Fruit fly (Drosophila melanogaster) whole organism, embryonic: ENCODE results near the gene MTF-1.

Experiments used
- BEAF-32 ChIP-seq: fragments of 200-800 bp; sonication (Bioruptor generic); optimal IDR thresholded peaks from 3 replicates; lab custom pipeline; 2017; ENCODE audit warnings: missing biosample characterization, missing genetic modification characterization, mild to moderate bottlenecking, moderate library complexity, missing genetic modification reagents
- CG10543 ChIP-seq: fragments of 200-800 bp; sonication (Bioruptor generic); optimal IDR thresholded peaks from 3 replicates; lab custom pipeline; 2017; ENCODE audit warnings: missing biosample characterization, mild to moderate bottlenecking, missing genetic modification characterization, moderate library complexity
- CG11695 ChIP-seq: fragments of 200-800 bp; sonication (Bioruptor generic); IDR thresholded peaks from 3 replicates; pipeline ENCODE4 v1.3.6; 2022; ENCODE audit warnings: missing biosample characterization, missing genetic modification characterization
- CG12744 ChIP-seq: fragments of 200-800 bp; sonication (Bioruptor generic); optimal IDR thresholded peaks from 2 replicates; lab custom pipeline; 2016; ENCODE audit warnings: missing biosample characterization, missing genetic modification characterization
- CG13775 ChIP-seq: fragments of 200-800 bp; sonication (Bioruptor generic); optimal IDR thresholded peaks from 3 replicates; lab custom pipeline; 2017; ENCODE audit warnings: missing biosample characterization, mild to moderate bottlenecking, missing genetic modification characterization
- CG13894 ChIP-seq: fragments of 200-800 bp; sonication (Bioruptor generic); optimal IDR thresholded peaks from 3 replicates; lab custom pipeline; 2018; ENCODE audit warnings: missing biosample characterization, mild to moderate bottlenecking, missing genetic modification characterization, moderate library complexity
- CG15011 ChIP-seq: fragments of 200-800 bp; sonication (Bioruptor generic); optimal IDR thresholded peaks from 3 replicates; lab custom pipeline; 2018; ENCODE audit warnings: missing biosample characterization, mild to moderate bottlenecking, missing genetic modification characterization
- CG15269 ChIP-seq: fragments of 200-800 bp; sonication (Bioruptor generic); optimal IDR thresholded peaks from 2 replicates; lab custom pipeline; 2018; ENCODE audit warnings: missing biosample characterization, mild to moderate bottlenecking, missing genetic modification characterization, moderate library complexity
- CG1603 ChIP-seq: fragments of 200-800 bp; sonication (Bioruptor generic); optimal IDR thresholded peaks from 2 replicates; lab custom pipeline; 2019; ENCODE audit warnings: missing biosample characterization, mild to moderate bottlenecking, missing genetic modification characterization, moderate library complexity
- CG16779 ChIP-seq: fragments of 200-800 bp; sonication (Bioruptor generic); IDR thresholded peaks from 2 replicates; pipeline ENCODE4 v1.3.6; 2022; ENCODE audit warnings: missing biosample characterization, missing genetic modification characterization
- CG17829 ChIP-seq: fragments of 200-800 bp; optimal IDR thresholded peaks from 2 replicates; lab custom pipeline; 2019; ENCODE audit warnings: missing biosample characterization, mild to moderate bottlenecking, missing genetic modification characterization, moderate library complexity
- CG18476 ChIP-seq: fragments of 200-800 bp; sonication (Bioruptor generic); optimal IDR thresholded peaks from 2 replicates; lab custom pipeline; 2016; ENCODE audit warnings: missing biosample characterization, mild to moderate bottlenecking, missing genetic modification characterization
- CG2678 ChIP-seq: fragments of 200-800 bp; sonication (Bioruptor generic); optimal IDR thresholded peaks from 3 replicates; lab custom pipeline; 2019; ENCODE audit warnings: missing biosample characterization, mild to moderate bottlenecking, missing genetic modification characterization, moderate library complexity
- CG31388 ChIP-seq: fragments of 200-800 bp; sonication (Bioruptor generic); optimal IDR thresholded peaks from 2 replicates; lab custom pipeline; 2016; ENCODE audit warnings: missing biosample characterization, missing genetic modification characterization
- CG33557 ChIP-seq: fragments of 200-800 bp; sonication (Bioruptor generic); optimal IDR thresholded peaks from 2 replicates; lab custom pipeline; 2019; ENCODE audit warnings: missing biosample characterization, mild to moderate bottlenecking, missing genetic modification characterization, moderate library complexity
- CG4404 ChIP-seq: fragments of 200-800 bp; sonication (Bioruptor generic); IDR thresholded peaks from 2 replicates; pipeline ENCODE4 v1.3.6; 2022; ENCODE audit warnings: missing biosample characterization, missing genetic modification characterization
- CG6791 ChIP-seq: fragments of 200-800 bp; sonication (Bioruptor generic); IDR thresholded peaks from 3 replicates; pipeline ENCODE4 v1.3.6; 2022; ENCODE audit warnings: missing biosample characterization, missing genetic modification characterization; ENCODE audit not compliant: partially characterized antibody
- CG7357 ChIP-seq: fragments of 200-800 bp; sonication (Bioruptor generic); IDR thresholded peaks from 3 replicates; pipeline ENCODE4 v1.3.6; 2022; ENCODE audit warnings: missing biosample characterization, missing genetic modification characterization
- CG7963 ChIP-seq: fragments of 200-800 bp; sonication (Bioruptor generic); IDR thresholded peaks from 3 replicates; pipeline ENCODE4 v1.3.6; 2022; ENCODE audit warnings: missing biosample characterization, missing genetic modification characterization; ENCODE audit not compliant: partially characterized antibody
- Camta ChIP-seq: fragments of 200-800 bp; sonication (Bioruptor generic); optimal IDR thresholded peaks from 2 replicates; lab custom pipeline; 2016; ENCODE audit warnings: missing biosample characterization, missing genetic modification characterization
- Dek ChIP-seq: fragments of 200-800 bp; sonication (Bioruptor generic); optimal IDR thresholded peaks from 3 replicates; lab custom pipeline; 2019; ENCODE audit warnings: missing biosample characterization, mild to moderate bottlenecking, missing genetic modification characterization, moderate library complexity
- Ets97D ChIP-seq: fragments of 200-800 bp; sonication (Bioruptor generic); optimal IDR thresholded peaks from 3 replicates; lab custom pipeline; 2016; ENCODE audit warnings: missing biosample characterization, missing genetic modification characterization
- GATAe ChIP-seq: fragments of 200-800 bp; sonication (Bioruptor generic); conservative IDR thresholded peaks from 2 replicates; pipeline ENCODE4 v1.3.6; 2022; ENCODE audit warnings: missing biosample characterization, missing genetic modification characterization
- HmgZ ChIP-seq: fragments of 200-800 bp; sonication (Bioruptor generic); optimal IDR thresholded peaks from 2 replicates; lab custom pipeline; 2018; ENCODE audit warnings: missing biosample characterization, mild to moderate bottlenecking, missing genetic modification characterization
- Hr78 ChIP-seq, 2 experiments: fragments of 200-800 bp in 1 of 2; fragments of >200 bp in 1 of 2; sonication (Bioruptor generic) in 1 of 2; optimal IDR thresholded peaks; 2 replicates each; lab custom pipeline; 2017 to 2019; ENCODE audit warnings: missing biosample characterization in 2 of 2, missing genetic modification characterization in 2 of 2, mild to moderate bottlenecking in 1 of 2, moderate library complexity in 1 of 2
- MTF-1 ChIP-seq: fragments of 200-800 bp; sonication (Bioruptor generic); optimal IDR thresholded peaks from 2 replicates; lab custom pipeline; 2018; ENCODE audit warnings: missing biosample characterization, mild to moderate bottlenecking, missing genetic modification characterization, borderline replicate concordance
- NK7.1 ChIP-seq: fragments of 200-800 bp; sonication (Bioruptor generic); optimal IDR thresholded peaks from 3 replicates; lab custom pipeline; 2016; ENCODE audit warnings: missing biosample characterization, missing genetic modification characterization
- Oli ChIP-seq: fragments of 200-800 bp; sonication (Bioruptor generic); optimal IDR thresholded peaks from 2 replicates; lab custom pipeline; 2018; ENCODE audit warnings: missing biosample characterization, mild to moderate bottlenecking, missing genetic modification characterization, moderate library complexity
- ap ChIP-seq: fragments of 200-800 bp; sonication (Bioruptor generic); IDR thresholded peaks from 2 replicates; pipeline ENCODE4 v1.3.6; 2022; ENCODE audit warnings: missing biosample characterization, missing genetic modification characterization
- caup ChIP-seq: fragments of 200-800 bp; sonication (Bioruptor generic); optimal IDR thresholded peaks from 3 replicates; lab custom pipeline; 2017; ENCODE audit warnings: missing biosample characterization, mild to moderate bottlenecking, missing genetic modification characterization, moderate library complexity; ENCODE audit not compliant: severe bottlenecking
- dm ChIP-seq: fragments of 200-800 bp; sonication (Bioruptor generic); optimal IDR thresholded peaks from 3 replicates; lab custom pipeline; 2016; ENCODE audit warnings: missing biosample characterization, missing genetic modification characterization
- dpn ChIP-seq, 2 experiments: fragments of 200-800 bp; sonication (Bioruptor generic); optimal IDR thresholded peaks; 3 replicates each; lab custom pipeline; 2016; ENCODE audit warnings: missing biosample characterization in 2 of 2, missing genetic modification characterization in 2 of 2
- esg ChIP-seq: fragments of 200-800 bp; sonication (Bioruptor generic); conservative IDR thresholded peaks from 2 replicates; pipeline ENCODE4 v1.3.6; 2022; ENCODE audit warnings: missing biosample characterization, missing genetic modification characterization
- ftz-f1 ChIP-seq: fragments of 200-800 bp; sonication (Bioruptor generic); optimal IDR thresholded peaks from 2 replicates; lab custom pipeline; 2016; ENCODE audit warnings: missing biosample characterization, missing genetic modification characterization
- hb ChIP-seq: fragments of 200-800 bp; sonication (Bioruptor generic); IDR thresholded peaks from 3 replicates; pipeline ENCODE4 v1.3.6; 2022; ENCODE audit warnings: missing biosample characterization, missing genetic modification characterization; ENCODE audit not compliant: partially characterized antibody
- inv ChIP-seq: fragments of 200-800 bp; sonication (Bioruptor generic); IDR thresholded peaks from 2 replicates; pipeline ENCODE4 v1.3.6; 2022; ENCODE audit warnings: missing biosample characterization, missing genetic modification characterization; ENCODE audit not compliant: partially characterized antibody
- nerfin-1 ChIP-seq: fragments of 200-800 bp; sonication (Bioruptor generic); optimal IDR thresholded peaks from 3 replicates; lab custom pipeline; 2019; ENCODE audit warnings: missing biosample characterization, mild to moderate bottlenecking, missing genetic modification characterization, moderate library complexity
- pan ChIP-seq, 4 experiments: fragments of >200 bp in 3 of 4; fragments of 200-800 bp in 1 of 4; sonication (Bioruptor generic) in 1 of 4; optimal IDR thresholded peaks in 3 of 4; IDR thresholded peaks in 1 of 4; 2 replicates each; pipeline versions ENCODE4 v1.3.6 to Lab custom; 2017 to 2022; ENCODE audit warnings: missing biosample characterization in 2 of 4, missing genetic modification characterization in 2 of 4, mixed read lengths in 1 of 4
- pfk ChIP-seq: fragments of 200-800 bp; sonication (Bioruptor generic); optimal IDR thresholded peaks from 2 replicates; lab custom pipeline; 2018; ENCODE audit warnings: missing biosample characterization, mild to moderate bottlenecking, missing genetic modification characterization, moderate library complexity
- pnt ChIP-seq: fragments of 200-800 bp; sonication (Bioruptor generic); optimal IDR thresholded peaks from 3 replicates; lab custom pipeline; 2016; ENCODE audit warnings: missing biosample characterization, missing genetic modification characterization
- repo ChIP-seq: fragments of 200-800 bp; sonication (Bioruptor generic); optimal IDR thresholded peaks from 2 replicates; lab custom pipeline; 2016; ENCODE audit warnings: missing biosample characterization, missing genetic modification characterization
- sd ChIP-seq: fragments of 200-800 bp; sonication (Bioruptor generic); optimal IDR thresholded peaks from 3 replicates; lab custom pipeline; 2018; ENCODE audit warnings: missing biosample characterization, mild to moderate bottlenecking, missing genetic modification characterization, moderate library complexity
- sens ChIP-seq: fragments of 200-800 bp; sonication (Bioruptor generic); peaks from one replicate; lab custom pipeline; 2016; ENCODE audit warnings: missing biosample characterization, missing genetic modification characterization
- sqz ChIP-seq: fragments of 200-800 bp; sonication (Bioruptor generic); optimal IDR thresholded peaks from 3 replicates; lab custom pipeline; 2018; ENCODE audit warnings: missing biosample characterization, mild to moderate bottlenecking, missing genetic modification characterization
- trem ChIP-seq: fragments of 200-800 bp; optimal IDR thresholded peaks from 3 replicates; lab custom pipeline; 2019; ENCODE audit warnings: missing biosample characterization, mild to moderate bottlenecking, missing genetic modification characterization, moderate library complexity
- vfl ChIP-seq: fragments of 200-800 bp; sonication (Bioruptor generic); optimal IDR thresholded peaks from 2 replicates; lab custom pipeline; 2016; ENCODE audit warnings: missing biosample characterization, missing genetic modification characterization
- vvl ChIP-seq: fragments of 200-800 bp; sonication (Bioruptor generic); IDR thresholded peaks from 2 replicates; pipeline ENCODE4 v1.3.6; 2022; ENCODE audit warnings: missing biosample characterization, missing genetic modification characterization
- zfh1 ChIP-seq: fragments of 200-800 bp; sonication (Bioruptor generic); IDR thresholded peaks from 3 replicates; pipeline ENCODE4 v1.3.6; 2022; ENCODE audit warnings: missing biosample characterization, missing genetic modification characterization

The MTF-1 gene

DNA sequence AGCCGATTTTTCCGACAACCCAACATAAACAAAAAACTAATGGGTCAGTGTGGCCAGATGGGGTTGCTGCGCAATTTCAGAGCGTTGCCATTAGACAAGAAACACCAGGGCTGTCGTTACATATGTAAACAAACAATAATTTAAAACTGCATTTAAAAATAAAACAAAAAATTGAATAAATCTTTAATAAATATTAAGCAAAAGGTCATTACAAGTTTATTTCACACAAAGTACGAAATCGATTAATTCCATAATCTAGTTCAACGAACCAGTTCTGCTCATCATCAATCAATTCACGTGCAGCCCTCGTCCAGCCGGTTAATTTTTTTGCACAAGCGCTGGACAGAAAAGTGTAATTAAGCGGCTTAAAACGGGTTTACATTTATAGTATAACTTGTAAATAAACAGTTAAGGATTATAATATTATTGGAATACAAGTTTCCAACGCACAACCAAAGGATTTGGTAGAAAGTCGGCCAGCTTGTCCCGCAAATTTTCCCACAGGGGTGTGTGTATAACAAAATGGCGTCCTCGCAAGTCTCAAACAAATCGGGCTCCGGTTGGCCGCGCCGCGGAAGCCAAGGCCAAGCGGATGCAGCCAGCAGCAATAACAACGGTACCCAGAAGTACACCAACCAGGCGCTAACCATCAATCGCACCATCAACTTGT, 19.2 kb upstream of the MTF-1 start, which contains the start of the genes CG4022 and Cpsf5 (continued):
- 0 out of 3 replicates have a peak, but pooled peaks have one; percentile 55 for TF ChIP-seq CG7357 (GFP tag; lab: Robert Waterston, UW)
- peak; percentile 63 for TF ChIP-seq Ets97D (GFP tag; lab: Kevin White, UChicago)
- peak; percentile 79 for TF ChIP-seq esg (GFP tag; lab: Robert Waterston, UW)
- TF ChIP-seq Camta (GFP tag; lab: Kevin White, UChicago): peak; percentile 61
- peak; percentile 62 for TF ChIP-seq CG12744 (GFP tag; lab: Kevin White, UChicago)
- peak; percentile 29 for TF ChIP-seq CG15011
- TF ChIP-seq CG13775 (GFP tag; lab: Kevin White, UChicago): peak; percentile 87
- TF ChIP-seq sens (GFP tag; lab: Kevin White, UChicago): peak; percentile 92
- no peak for TF ChIP-seq CG16779 (GFP tag; lab: Robert Waterston, UW)
- peak; percentile 68 for TF ChIP-seq CG18476
- TF ChIP-seq CG2678 (tag; lab: Kevin White, UChicago): peak; percentile 85
- TF ChIP-seq ap (GFP tag; lab: Robert Waterston, UW): peak; percentile 56
- TF ChIP-seq CG33557 (GFP tag; lab: Kevin White, UChicago): peak; percentile 86
- TF ChIP-seq ftz-f1: no peak
- peak; percentile 76 for TF ChIP-seq CG4404
- no peak for TF ChIP-seq CG13894
- no peak for TF ChIP-seq CG6791 (GFP tag; lab: Robert Waterston, UW)
- TF ChIP-seq Hr78 (GFP tag; optimal IDR thresholded peaks at IDR 0.05; lab: Kevin White, UChicago): no peak
- peak; percentile 88 for TF ChIP-seq CG15269
- TF ChIP-seq Oli (tag; lab: Kevin White, UChicago): peak; percentile 69
- peak; percentile 91 for TF ChIP-seq CG17829 (tag; lab: Kevin White, UChicago)
- TF ChIP-seq vvl (GFP tag; lab: Robert Waterston, UW): peak; percentile 85
- TF ChIP-seq dm (GFP tag; lab: Kevin White, UChicago): peak; percentile 30
- peak; percentile 79 for TF ChIP-seq caup (GFP tag; lab: Kevin White, UChicago)
- peak; percentile 46 for TF ChIP-seq CG31388 (GFP tag; lab: Kevin White, UChicago)
- no peak for TF ChIP-seq GATAe (GFP tag; lab: Robert Waterston, UW)
- TF ChIP-seq nerfin-1: peak; percentile 69
- peak; percentile 2 for TF ChIP-seq repo
- TF ChIP-seq dpn (GFP tag; optimal IDR thresholded peaks at IDR 0.05; lab: Kevin White, UChicago): peak; percentile 66 to 85
- TF ChIP-seq zfh1 (GFP tag; lab: Robert Waterston, UW): peak; percentile 83
- TF ChIP-seq vfl (GFP tag; lab: Kevin White, UChicago): peak; percentile 54
- peak; percentile 84 for TF ChIP-seq sqz (GFP tag; lab: Kevin White, UChicago)
- TF ChIP-seq inv (GFP tag; lab: Robert Waterston, UW): peak; percentile 49; the same call in 1 of the 2 replicates
- TF ChIP-seq CG7963 (GFP tag; lab: Robert Waterston, UW): no peak
- peak; percentile 64 for TF ChIP-seq CG1603 (tag; lab: Kevin White, UChicago)
- no peak for TF ChIP-seq hb (GFP tag; lab: Robert Waterston, UW)
- TF ChIP-seq Dek (tag; lab: Kevin White, UChicago): peak; percentile 83
- TF ChIP-seq trem (tag; lab: Kevin White, UChicago): peak; percentile 85
- peak; percentile 51 for TF ChIP-seq pnt (GFP tag; lab: Kevin White, UChicago)
- TF ChIP-seq pan (optimal IDR thresholded peaks at IDR 0.05; lab: Kevin White, UChicago): no peak
- peak in 1 of 2 experiments; percentile 86 for TF ChIP-seq pan (GFP tag; optimal IDR thresholded peaks at IDR 0.05 in 1 of 2, IDR thresholded peaks at IDR 0.05 in 1 of 2)
- TF ChIP-seq HmgZ (tag; lab: Kevin White, UChicago): peak; percentile 91
- no peak for TF ChIP-seq pfk
- peak; percentile 52 for TF ChIP-seq BEAF-32 (GFP tag; lab: Kevin White, UChicago)
- TF ChIP-seq NK7.1 (GFP tag; lab: Kevin White, UChicago): no peak
- peak; percentile 47 for TF ChIP-seq sd
- no peak for TF ChIP-seq MTF-1
- peak; percentile 73 for TF ChIP-seq CG11695 (GFP tag; lab: Robert Waterston, UW)
- peak; percentile 92 for TF ChIP-seq CG10543 (GFP tag; lab: Kevin White, UChicago)
